Comparison of ENCODE assay signal across 1 fruit fly cellular context in genomic region chr3L:7942403-7942952, dm6.
TF ChIP-seq lines count a peak whose summit lies in the region.

No protein-coding gene starts in this region.

TF ChIP-seq in whole organism, embryonic, 481 proteins besides CTCF, POLR2A, EP300 and RAD21 (continued from another document):
- TF ChIP-seq chinmo (GFP tag; IDR thresholded peaks at IDR 0.05; lab: Robert Waterston, UW; ENCODE audit: partially characterized antibody), result 0 out of 4 replicates have a peak, but pooled peaks have one; percentile 20
- no peak for TF ChIP-seq wek (GFP tag; optimal IDR thresholded peaks at IDR 0.05; lab: Kevin White, UChicago)
- no peak for TF ChIP-seq Dbx (GFP tag; IDR thresholded peaks at IDR 0.05; lab: Robert Waterston, UW)
- no peak for TF ChIP-seq jumu (GFP tag; optimal IDR thresholded peaks at IDR 0.05; lab: Kevin White, UChicago)
- no peak for TF ChIP-seq CG14667 (GFP tag; IDR thresholded peaks at IDR 0.05; lab: Robert Waterston, UW)
- TF ChIP-seq Elba2 (GFP tag; optimal IDR thresholded peaks at IDR 0.05; lab: Kevin White, UChicago), result no peak
- no peak for TF ChIP-seq hbn (GFP tag; IDR thresholded peaks at IDR 0.05; lab: Robert Waterston, UW; ENCODE audit: partially characterized antibody)
- peak; percentile 78 for TF ChIP-seq CG34376 (GFP tag; optimal IDR thresholded peaks at IDR 0.05; lab: Kevin White, UChicago)
- peak; percentile 41 for TF ChIP-seq CG18599 (GFP tag; optimal IDR thresholded peaks at IDR 0.05; lab: Kevin White, UChicago)
- no peak for TF ChIP-seq Nf-YA (GFP tag; IDR thresholded peaks at IDR 0.05; lab: Robert Waterston, UW)
- TF ChIP-seq ato (GFP tag; IDR thresholded peaks at IDR 0.05; lab: Robert Waterston, UW; ENCODE audit: partially characterized antibody), result no peak
- no peak for TF ChIP-seq fru (optimal IDR thresholded peaks at IDR 0.05; lab: Kevin White, UChicago)
